Worm (Caenorhabditis elegans) whole organism, young adult: ENCODE data around the gene rpt-2.

Experiments used
- B0019.2 ChIP-seq: fragments of 200-800 bp; sonication (Bioruptor generic); conservative IDR thresholded peaks from 2 replicates; pipeline ENCODE4 v1.3.6; 2022; ENCODE audit warnings: missing genetic modification reagents, missing genetic modification characterization, missing compliant biosample characterization
- B0261.1 ChIP-seq: sonication (generic microtip); optimal IDR thresholded peaks from 2 replicates; lab custom pipeline; 2016; ENCODE audit warnings: mild to moderate bottlenecking, missing genetic modification characterization, moderate library complexity, missing compliant biosample characterization
- C06A6.2 ChIP-seq: fragments of 200-800 bp; sonication (Bioruptor generic); conservative IDR thresholded peaks from 2 replicates; pipeline ENCODE4 v1.3.6; 2022; ENCODE audit warnings: missing genetic modification characterization, missing compliant biosample characterization
- F10E7.11 ChIP-seq: sonication (generic microtip); optimal IDR thresholded peaks from 2 replicates; lab custom pipeline; 2017; ENCODE audit warnings: mild to moderate bottlenecking, missing genetic modification characterization, moderate library complexity, missing compliant biosample characterization
- F49E8.2 ChIP-seq: sonication (generic microtip); optimal IDR thresholded peaks from 3 replicates; lab custom pipeline; 2017; ENCODE audit warnings: missing genetic modification characterization, mild to moderate bottlenecking, missing compliant biosample characterization, antibody characterized with exemption, moderate library complexity; ENCODE audit not compliant: insufficient read depth
- K11D2.4 ChIP-seq: fragments of 200-800 bp; sonication (Bioruptor generic); IDR thresholded peaks from 2 replicates; pipeline ENCODE4 v1.3.6; 2022; ENCODE audit warnings: missing genetic modification reagents, missing genetic modification characterization, missing compliant biosample characterization
- Y53G8AR.9 ChIP-seq: fragments of 200-800 bp; sonication (Bioruptor generic); conservative IDR thresholded peaks from 2 replicates; pipeline ENCODE4 v1.3.6; 2022; ENCODE audit warnings: missing genetic modification reagents, missing genetic modification characterization, missing compliant biosample characterization
- Y79H2A.3 ChIP-seq: fragments of 200-800 bp; sonication (Bioruptor generic); conservative IDR thresholded peaks from 2 replicates; pipeline ENCODE4 v1.3.6; 2022; ENCODE audit warnings: missing genetic modification reagents, missing genetic modification characterization, missing compliant biosample characterization
- ZK185.1 ChIP-seq: sonication (generic microtip); optimal IDR thresholded peaks from 2 replicates; lab custom pipeline; 2016; ENCODE audit warnings: mild to moderate bottlenecking, missing genetic modification characterization, missing compliant biosample characterization; ENCODE audit not compliant: poor library complexity, severe bottlenecking
- ama-1 ChIP-seq, 3 experiments: fragments of 150-350 bp in 1 of 3; sonication (generic microtip) in 2 of 3; optimal IDR thresholded peaks; 2 replicates each; lab custom pipeline; 2014 to 2018; ENCODE audit warnings: missing biosample characterization in 2 of 3, missing genetic modification characterization in 2 of 3, missing genetic modification reagents in 2 of 3
- cebp-1 ChIP-seq, 2 experiments: fragments of 200-800 bp in 1 of 2; sonication (Bioruptor generic) in 1 of 2; sonication (generic microtip) in 1 of 2; IDR thresholded peaks in 1 of 2; optimal IDR thresholded peaks in 1 of 2; 2 replicates each; pipeline versions ENCODE4 v1.3.6 to Lab custom; 2017 to 2022; ENCODE audit warnings: missing compliant biosample characterization in 2 of 2, missing genetic modification characterization in 2 of 2, mild to moderate bottlenecking in 1 of 2, missing genetic modification reagents in 1 of 2, moderate library complexity in 1 of 2
- cebp-2 ChIP-seq: fragments of 200-800 bp; sonication (Bioruptor generic); IDR thresholded peaks from 2 replicates; pipeline ENCODE4 v1.3.6; 2022; ENCODE audit warnings: missing genetic modification characterization, missing compliant biosample characterization
- chd-7 ChIP-seq: sonication (generic microtip); optimal IDR thresholded peaks from 2 replicates; lab custom pipeline; 2016; ENCODE audit warnings: mild to moderate bottlenecking, missing genetic modification characterization, moderate library complexity, missing compliant biosample characterization
- egl-18 ChIP-seq: fragments of 200-800 bp; sonication (Bioruptor generic); IDR thresholded peaks from 2 replicates; pipeline ENCODE4 v1.3.6; 2022; ENCODE audit warnings: missing genetic modification reagents, missing genetic modification characterization, missing compliant biosample characterization
- egl-44 ChIP-seq: fragments of 200-800 bp; sonication (Bioruptor generic); IDR thresholded peaks from 2 replicates; pipeline ENCODE4 v1.3.6; 2022; ENCODE audit warnings: missing genetic modification reagents, missing genetic modification characterization, missing compliant biosample characterization
- ekl-4 ChIP-seq: fragments of 200-800 bp; sonication (Bioruptor generic); IDR thresholded peaks from 2 replicates; pipeline ENCODE4 v1.3.6; 2022; ENCODE audit warnings: missing genetic modification reagents, missing genetic modification characterization, missing compliant biosample characterization
- fkh-3 ChIP-seq: sonication (generic microtip); optimal IDR thresholded peaks from 2 replicates; lab custom pipeline; 2016; ENCODE audit warnings: mild to moderate bottlenecking, missing genetic modification characterization, missing compliant biosample characterization
- gei-17 ChIP-seq: fragments of 200-800 bp; sonication (Bioruptor generic); optimal IDR thresholded peaks from 2 replicates; lab custom pipeline; 2018; ENCODE audit warnings: mild to moderate bottlenecking, missing genetic modification characterization, missing compliant biosample characterization
- hmg-1.2 ChIP-seq: fragments of 200-800 bp; sonication (Bioruptor generic); IDR thresholded peaks from 2 replicates; pipeline ENCODE4 v1.3.6; 2022; ENCODE audit warnings: missing genetic modification reagents, missing genetic modification characterization, missing compliant biosample characterization
- hrde-1 ChIP-seq: sonication (generic microtip); optimal IDR thresholded peaks from 2 replicates; lab custom pipeline; 2016; ENCODE audit warnings: missing genetic modification characterization, mild to moderate bottlenecking, missing compliant biosample characterization, moderate library complexity, missing genotype, missing genetic modification reagents, borderline replicate concordance
- hsf-1 ChIP-seq: fragments of 200-800 bp; sonication (Bioruptor generic); IDR thresholded peaks from 2 replicates; pipeline ENCODE4 v1.3.6; 2022; ENCODE audit warnings: missing genetic modification reagents, missing genetic modification characterization, missing compliant biosample characterization
- lin-35 ChIP-seq, 3 experiments: fragments of 150-350 bp in 2 of 3; sonication (generic microtip) in 1 of 3; optimal IDR thresholded peaks; 2 replicates each; lab custom pipeline; 2014 to 2018; ENCODE audit warnings: missing biosample characterization in 3 of 3, missing genetic modification characterization in 3 of 3, missing genetic modification reagents in 3 of 3
- lin-40 ChIP-seq: sonication (generic microtip); optimal IDR thresholded peaks from 2 replicates; lab custom pipeline; 2016; ENCODE audit warnings: missing genetic modification characterization, mild to moderate bottlenecking, missing compliant biosample characterization, missing genotype, missing genetic modification reagents
- lsl-1 ChIP-seq: fragments of 200-800 bp; sonication (Bioruptor generic); optimal IDR thresholded peaks from 2 replicates; lab custom pipeline; 2018; ENCODE audit warnings: mild to moderate bottlenecking, missing genetic modification characterization, moderate library complexity, missing compliant biosample characterization
- madf-10 ChIP-seq: sonication (generic microtip); optimal IDR thresholded peaks from 2 replicates; lab custom pipeline; 2016; ENCODE audit warnings: mild to moderate bottlenecking, missing genetic modification characterization, missing compliant biosample characterization
- mcd-1 ChIP-seq: fragments of 200-800 bp; sonication (Bioruptor generic); IDR thresholded peaks from 2 replicates; pipeline ENCODE4 v1.3.6; 2022; ENCODE audit warnings: missing genetic modification reagents, missing genetic modification characterization, missing compliant biosample characterization
- mxl-1 ChIP-seq: sonication (generic microtip); optimal IDR thresholded peaks from 2 replicates; lab custom pipeline; 2016; ENCODE audit warnings: missing genetic modification characterization, missing compliant biosample characterization
- nfya-1 ChIP-seq: sonication (generic microtip); optimal IDR thresholded peaks from 2 replicates; lab custom pipeline; 2017; ENCODE audit warnings: antibody characterized with exemption, missing compliant biosample characterization, missing genetic modification characterization, borderline replicate concordance; ENCODE audit not compliant: insufficient read depth
- nfyb-1 ChIP-seq: fragments of 200-800 bp; sonication (Bioruptor generic); IDR thresholded peaks from 2 replicates; pipeline ENCODE4 v1.3.6; 2022; ENCODE audit warnings: missing genetic modification reagents, missing genetic modification characterization, missing compliant biosample characterization
- nhr-179 ChIP-seq: sonication (generic microtip); optimal IDR thresholded peaks from 2 replicates; lab custom pipeline; 2016; ENCODE audit warnings: mild to moderate bottlenecking, missing genetic modification characterization, missing compliant biosample characterization
- nhr-80 ChIP-seq: sonication (generic microtip); optimal IDR thresholded peaks from 2 replicates; lab custom pipeline; 2016; ENCODE audit warnings: missing genetic modification characterization, missing compliant biosample characterization
- pbrm-1 ChIP-seq: fragments of 200-800 bp; sonication (Bioruptor generic); IDR thresholded peaks from 2 replicates; pipeline ENCODE4 v1.3.6; 2022; ENCODE audit warnings: missing genetic modification reagents, missing genetic modification characterization, missing compliant biosample characterization
- rcor-1 ChIP-seq: fragments of 200-800 bp; sonication (Bioruptor generic); IDR thresholded peaks from 2 replicates; pipeline ENCODE4 v1.3.6; 2022; ENCODE audit warnings: missing genetic modification reagents, missing genetic modification characterization, missing compliant biosample characterization
- rec-8 ChIP-seq, 2 experiments: sonication (generic microtip); optimal IDR thresholded peaks; 2 replicates each; lab custom pipeline; 2016; ENCODE audit warnings: mild to moderate bottlenecking in 2 of 2, missing genetic modification characterization in 2 of 2, missing genetic modification reagents in 2 of 2, missing genotype in 2 of 2, missing biosample characterization in 1 of 2, missing compliant biosample characterization in 1 of 2, moderate library complexity in 1 of 2
- sdz-38 ChIP-seq: sonication (generic microtip); optimal IDR thresholded peaks from 2 replicates; lab custom pipeline; 2016; ENCODE audit warnings: missing genotype, missing genetic modification characterization, missing compliant biosample characterization
- snpc-1.3 ChIP-seq: sonication (generic microtip); optimal IDR thresholded peaks from 2 replicates; lab custom pipeline; 2017; ENCODE audit warnings: missing genetic modification characterization, mild to moderate bottlenecking, missing compliant biosample characterization, antibody characterized with exemption, moderate library complexity, missing genotype, missing genetic modification reagents; ENCODE audit not compliant: insufficient read depth
- snpc-4 ChIP-seq, 5 experiments: fragments of 150-350 bp in 1 of 5; sonication (generic microtip) in 4 of 5; optimal IDR thresholded peaks; 2 replicates each; lab custom pipeline; 2014 to 2018; ENCODE audit warnings: missing genetic modification characterization in 5 of 5, missing biosample characterization in 3 of 5, antibody characterized with exemption in 2 of 5, mild to moderate bottlenecking in 2 of 5, missing compliant biosample characterization in 2 of 5, missing genotype in 2 of 5, moderate library complexity in 2 of 5, missing genetic modification reagents in 1 of 5
- ztf-18 ChIP-seq: sonication (generic microtip); optimal IDR thresholded peaks from 2 replicates; lab custom pipeline; 2016; ENCODE audit warnings: missing genotype, mild to moderate bottlenecking, missing genetic modification characterization, missing compliant biosample characterization
- ztf-22 ChIP-seq: fragments of 200-800 bp; sonication (Bioruptor generic); optimal IDR thresholded peaks from 2 replicates; lab custom pipeline; 2018; ENCODE audit warnings: mild to moderate bottlenecking, missing genetic modification characterization, moderate library complexity, missing compliant biosample characterization
- ztf-6 ChIP-seq: fragments of 200-800 bp; sonication (Bioruptor generic); IDR thresholded peaks from 2 replicates; pipeline ENCODE4 v1.3.6; 2022; ENCODE audit warnings: missing genetic modification reagents, missing genetic modification characterization, missing compliant biosample characterization

Gene rpt-2

DNA sequence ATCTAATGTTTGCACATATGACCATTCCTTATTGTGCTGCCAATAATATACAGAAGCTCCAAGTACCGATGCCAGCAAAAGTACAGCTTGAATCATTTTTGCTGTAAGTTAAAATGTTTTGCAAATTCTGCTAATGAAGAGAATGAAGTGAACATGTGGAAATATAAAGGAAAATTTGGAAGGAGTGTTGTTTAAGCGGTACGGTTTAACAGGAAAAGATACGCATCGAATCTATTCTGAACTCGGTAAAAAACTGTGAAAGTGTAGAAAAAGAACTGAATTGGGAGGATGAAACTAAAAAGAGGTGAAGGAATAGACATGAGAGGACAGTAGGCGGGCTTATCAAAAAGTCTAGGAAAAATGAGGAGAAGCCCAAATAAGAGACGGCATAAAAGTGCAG, 45.9 kb upstream of the rpt-2 start, which contains the start of gene Y38A10A.2:
Gene Y38A10A.2 (minus strand): TSS at position 101 of the 400 bp plus-strand sequence.
- TF ChIP-seq chd-7 (no peak), ztf-18 (tag; lab: Kevin White, UChicago) (no peak), fkh-3 (no peak), B0019.2 (GFP tag; lab: Robert Waterston, UW) (no peak), F10E7.11 (tag; lab: Kevin White, UChicago) (no peak), B0261.1 (no peak), nfya-1 (tag; lab: Kevin White, UChicago) (no peak), egl-18 (GFP tag; lab: Robert Waterston, UW) (no peak), lin-40 (tag; lab: Kevin White, UChicago) (no peak), Y79H2A.3 (GFP tag; lab: Robert Waterston, UW) (no peak), hsf-1 (GFP tag; lab: Robert Waterston, UW) (no peak), rec-8 (tag; optimal IDR thresholded peaks at IDR 0.05; lab: Kevin White, UChicago) (no peak), sdz-38 (tag; lab: Kevin White, UChicago) (no peak), ama-1 (optimal IDR thresholded peaks at IDR 0.05; lab: Kevin White, UChicago) (no peak), ama-1 (GFP tag; optimal IDR thresholded peaks at IDR 0.05; lab: Kevin White, UChicago) (no peak), lin-35 (GFP tag; optimal IDR thresholded peaks at IDR 0.05; lab: Kevin White, UChicago) (no peak), gei-17 (GFP tag; lab: Kevin White, UChicago) (no peak), pbrm-1 (GFP tag; lab: Robert Waterston, UW) (no peak), F49E8.2 (no peak), ztf-22 (GFP tag; lab: Kevin White, UChicago) (no peak), ztf-6 (GFP tag; lab: Robert Waterston, UW) (no peak)

DNA sequence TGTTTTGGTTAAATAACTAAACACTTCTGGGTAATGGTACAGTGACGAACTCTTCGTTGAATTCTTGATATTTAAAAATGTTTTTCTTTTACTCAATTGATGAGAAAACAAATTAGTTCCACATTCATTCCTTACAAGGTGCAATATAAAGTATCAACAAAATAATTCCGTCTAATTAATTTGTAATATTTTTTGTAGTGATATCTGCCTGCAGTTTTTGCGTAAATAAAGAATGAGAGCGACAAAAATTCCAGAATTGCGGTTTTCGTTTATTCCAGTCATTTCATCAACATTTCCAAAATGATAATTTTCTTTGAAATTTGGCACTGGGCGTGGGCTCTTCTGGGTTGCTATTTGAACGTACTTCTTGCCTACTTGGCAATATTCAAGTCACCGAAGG, 37.8 kb upstream of the rpt-2 start, which contains the start of gene srd-20:
Gene srd-20 (plus strand): TSS at position 301 of the 400 bp plus-strand sequence.
- no peak for TF ChIP-seq ama-1 (optimal IDR thresholded peaks at IDR 0.05; lab: Kevin White, UChicago)
- TF ChIP-seq ama-1 (GFP tag; optimal IDR thresholded peaks at IDR 0.05; lab: Kevin White, UChicago) = no peak
- no peak for TF ChIP-seq F49E8.2
- TF ChIP-seq cebp-2 (GFP tag; lab: Robert Waterston, UW) = no peak
- no peak for TF ChIP-seq egl-18 (GFP tag; lab: Robert Waterston, UW)
- no peak for TF ChIP-seq mxl-1 (tag; lab: Kevin White, UChicago)

DNA sequence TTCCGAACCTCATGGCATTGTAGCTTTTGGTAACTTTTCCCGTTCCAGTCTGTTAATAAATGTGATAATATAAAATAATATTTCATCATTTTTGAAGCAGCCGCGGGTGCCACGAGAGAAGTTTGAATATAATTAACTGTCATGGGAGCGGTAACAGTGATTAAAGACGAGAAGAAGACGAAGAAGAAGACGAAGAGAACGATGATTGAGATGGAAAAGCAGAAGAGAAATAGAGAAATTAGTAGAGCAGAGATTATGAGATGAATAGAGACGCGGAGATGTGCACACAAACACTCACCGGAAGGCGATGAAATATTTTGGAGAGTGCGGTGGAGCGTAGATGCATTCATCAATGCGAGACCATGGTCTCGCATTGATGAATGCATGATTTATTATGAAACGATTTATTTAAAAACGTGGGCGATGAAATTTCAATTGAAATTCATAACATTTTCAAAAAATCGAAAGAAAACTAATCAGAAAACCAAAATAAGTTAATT, 35.8 kb upstream of the rpt-2 start, which contains the start of gene seip-1:
Gene seip-1 (minus strand): TSS at position 51 of the 500 bp plus-strand sequence.
- TF ChIP-seq snpc-4 (GFP tag; optimal IDR thresholded peaks at IDR 0.05; lab: Kevin White, UChicago) (no peak), snpc-4 (tag; optimal IDR thresholded peaks at IDR 0.05; lab: Kevin White, UChicago) (peak in 3 of 4 experiments; percentile 7 to 79 (median 37)), nhr-80 (tag; lab: Kevin White, UChicago) (peak; percentile 94), K11D2.4 (GFP tag; lab: Robert Waterston, UW) (peak; percentile 61; the same call in 1 of the 2 replicates), snpc-1.3 (no peak), Y79H2A.3 (GFP tag; lab: Robert Waterston, UW) (no peak), C06A6.2 (GFP tag; lab: Robert Waterston, UW) (no peak), hrde-1 (tag; lab: Kevin White, UChicago) (no peak), egl-44 (GFP tag; lab: Robert Waterston, UW) (0 out of 2 replicates have a peak, but pooled peaks have one; percentile 38), fkh-3 (no peak), lsl-1 (GFP tag; lab: Kevin White, UChicago) (peak; percentile 37), Y53G8AR.9 (GFP tag; lab: Robert Waterston, UW) (no peak), nfyb-1 (GFP tag; lab: Robert Waterston, UW) (no peak), rcor-1 (GFP tag; lab: Robert Waterston, UW) (peak; percentile 62), pbrm-1 (GFP tag; lab: Robert Waterston, UW) (peak; percentile 55; the same call in 1 of the 2 replicates), nhr-179 (tag; lab: Kevin White, UChicago) (no peak), hmg-1.2 (GFP tag; lab: Robert Waterston, UW) (peak; percentile 86; the same call in 1 of the 2 replicates), ztf-18 (tag; lab: Kevin White, UChicago) (peak; percentile 36), madf-10 (tag; lab: Kevin White, UChicago) (peak; percentile 24), ama-1 (optimal IDR thresholded peaks at IDR 0.05; lab: Kevin White, UChicago) (peak; percentile 10), ama-1 (GFP tag; optimal IDR thresholded peaks at IDR 0.05; lab: Kevin White, UChicago) (no peak), ZK185.1 (peak; percentile 38), mcd-1 (peak; percentile 95), cebp-1 (GFP tag; IDR thresholded peaks at IDR 0.05; lab: Robert Waterston, UW) (peak; percentile 70), cebp-1 (tag; optimal IDR thresholded peaks at IDR 0.05; lab: Kevin White, UChicago) (peak; percentile 94), ekl-4 (GFP tag; lab: Robert Waterston, UW) (0 out of 2 replicates have a peak, but pooled peaks have one; percentile 33)
